Worm (Caenorhabditis elegans) whole organism, L1 larva: ENCODE results near the gene H40L08.8.

ENCODE experiments used
- C16A3.4 ChIP-seq: fragments of 150-350 bp; optimal IDR thresholded peaks from 2 replicates; lab custom pipeline; 2014; ENCODE audit warnings: missing biosample characterization, missing genetic modification characterization
- F16B12.6 ChIP-seq: fragments of 150-350 bp; optimal IDR thresholded peaks from 2 replicates; lab custom pipeline; 2014; ENCODE audit warnings: missing biosample characterization, missing genetic modification characterization
- Y116A8C.19 ChIP-seq: sonication (generic microtip); optimal IDR thresholded peaks from 2 replicates; lab custom pipeline; 2016; ENCODE audit warnings: missing compliant biosample characterization, missing genetic modification characterization, borderline replicate concordance
- ama-1 ChIP-seq: fragments of 150-350 bp; optimal IDR thresholded peaks from 2 replicates; lab custom pipeline; 2014
- blmp-1 ChIP-seq: fragments of 150-350 bp; optimal IDR thresholded peaks from 2 replicates; lab custom pipeline; 2014; ENCODE audit warnings: missing biosample characterization, missing genetic modification characterization
- ceh-8 ChIP-seq: fragments of 200-800 bp; sonication (Bioruptor generic); optimal IDR thresholded peaks from 2 replicates; lab custom pipeline; 2018; ENCODE audit warnings: mild to moderate bottlenecking, missing genetic modification characterization, moderate library complexity, missing compliant biosample characterization
- egl-13 ChIP-seq: sonication (generic microtip); optimal IDR thresholded peaks from 2 replicates; lab custom pipeline; 2016; ENCODE audit warnings: missing genotype, missing genetic modification reagents, missing genetic modification characterization, missing compliant biosample characterization
- elt-2 ChIP-seq: sonication (generic microtip); optimal IDR thresholded peaks from 2 replicates; lab custom pipeline; 2016; ENCODE audit warnings: missing genetic modification characterization, mild to moderate bottlenecking, inconsistent platforms, missing compliant biosample characterization, missing genetic modification reagents
- elt-3 ChIP-seq, 6 experiments: fragments of 150-350 bp in 1 of 6; sonication (generic microtip); optimal IDR thresholded peaks; 2 replicates each; lab custom pipeline; 2017 to 2018; ENCODE audit warnings: missing biosample characterization in 6 of 6, missing genetic modification characterization in 6 of 6, inconsistent platforms in 1 of 6
- fkh-4 ChIP-seq: sonication (generic microtip); optimal IDR thresholded peaks from 2 replicates; lab custom pipeline; 2016; ENCODE audit warnings: missing compliant biosample characterization, missing genetic modification characterization, borderline replicate concordance
- grh-1 ChIP-seq: fragments of 200-800 bp; sonication (Bioruptor generic); IDR thresholded peaks from 2 replicates; pipeline ENCODE4 v1.3.6; 2022; ENCODE audit warnings: missing genetic modification reagents, missing genetic modification characterization, missing compliant biosample characterization
- hlh-4 ChIP-seq: sonication (generic microtip); optimal IDR thresholded peaks from 2 replicates; lab custom pipeline; 2016; ENCODE audit warnings: mild to moderate bottlenecking, missing genetic modification characterization, missing compliant biosample characterization
- hpl-2 ChIP-seq: fragments of 150-350 bp; optimal IDR thresholded peaks from 2 replicates; lab custom pipeline; 2014; ENCODE audit warnings: missing biosample characterization, missing genetic modification reagents, missing genetic modification characterization
- isw-1 ChIP-seq: fragments of 200-800 bp; sonication (Bioruptor generic); IDR thresholded peaks from 2 replicates; pipeline ENCODE4 v1.3.6; 2022; ENCODE audit warnings: missing genetic modification characterization, missing compliant biosample characterization
- jun-1 ChIP-seq: fragments of 150-350 bp; optimal IDR thresholded peaks from 2 replicates; lab custom pipeline; 2014; ENCODE audit warnings: missing biosample characterization, missing genetic modification reagents, missing genetic modification characterization
- lin-13 ChIP-seq: fragments of 150-350 bp; optimal IDR thresholded peaks from 2 replicates; lab custom pipeline; 2014; ENCODE audit warnings: missing biosample characterization, missing genetic modification reagents, missing genetic modification characterization
- lin-14 ChIP-seq: fragments of 200-800 bp; sonication (Bioruptor generic); optimal IDR thresholded peaks from 2 replicates; lab custom pipeline; 2018; ENCODE audit warnings: mild to moderate bottlenecking, missing genetic modification characterization, moderate library complexity, missing compliant biosample characterization
- lin-35 ChIP-seq, 2 experiments: fragments of 150-350 bp; optimal IDR thresholded peaks; 2 replicates each; lab custom pipeline; 2014; ENCODE audit warnings: missing biosample characterization in 2 of 2, missing genetic modification characterization in 2 of 2, missing genetic modification reagents in 2 of 2
- lin-39 ChIP-seq: fragments of 150-350 bp; optimal IDR thresholded peaks from 2 replicates; lab custom pipeline; 2014; ENCODE audit warnings: missing biosample characterization, missing genetic modification reagents, missing genetic modification characterization
- lsy-2 ChIP-seq, 2 experiments: fragments of 150-350 bp; optimal IDR thresholded peaks; 2 replicates each; lab custom pipeline; 2014; ENCODE audit warnings: missing biosample characterization in 2 of 2, missing genetic modification characterization in 2 of 2
- mab-9 ChIP-seq: fragments of 200-800 bp; sonication (Bioruptor generic); IDR thresholded peaks from 2 replicates; pipeline ENCODE4 v1.3.6; 2022; ENCODE audit warnings: missing genetic modification reagents, missing genetic modification characterization, missing compliant biosample characterization
- mdl-1 ChIP-seq, 2 experiments: fragments of 150-350 bp; optimal IDR thresholded peaks; 2 replicates each; lab custom pipeline; 2014 to 2017; ENCODE audit warnings: missing biosample characterization in 2 of 2, missing genetic modification characterization in 2 of 2, inconsistent platforms in 1 of 2
- mef-2 ChIP-seq: fragments of 150-350 bp; optimal IDR thresholded peaks from 2 replicates; lab custom pipeline; 2014; ENCODE audit warnings: missing biosample characterization, missing genetic modification characterization
- nhr-11 ChIP-seq: fragments of 150-350 bp; optimal IDR thresholded peaks from 2 replicates; lab custom pipeline; 2014; ENCODE audit warnings: missing biosample characterization, missing genetic modification characterization
- nhr-12 ChIP-seq: sonication (generic microtip); optimal IDR thresholded peaks from 2 replicates; lab custom pipeline; 2017; ENCODE audit warnings: missing biosample characterization, missing genetic modification characterization
- nhr-19 ChIP-seq: fragments of 200-800 bp; sonication (Bioruptor generic); conservative IDR thresholded peaks from 2 replicates; pipeline ENCODE4 v1.3.6; 2022; ENCODE audit warnings: missing genetic modification characterization, missing compliant biosample characterization
- nhr-20 ChIP-seq: sonication (generic microtip); optimal IDR thresholded peaks from 2 replicates; lab custom pipeline; 2016; ENCODE audit warnings: mild to moderate bottlenecking, missing genetic modification characterization, missing compliant biosample characterization
- nhr-237 ChIP-seq: fragments of 150-350 bp; optimal IDR thresholded peaks from 2 replicates; lab custom pipeline; 2014; ENCODE audit warnings: missing biosample characterization, missing genetic modification characterization
- nhr-28 ChIP-seq: fragments of 150-350 bp; optimal IDR thresholded peaks from 2 replicates; lab custom pipeline; 2014; ENCODE audit warnings: missing biosample characterization, missing genetic modification characterization
- nhr-47 ChIP-seq: sonication (generic microtip); optimal IDR thresholded peaks from 2 replicates; lab custom pipeline; 2016; ENCODE audit warnings: mild to moderate bottlenecking, missing genetic modification characterization, moderate library complexity, missing compliant biosample characterization
- nhr-71 ChIP-seq: sonication (generic microtip); optimal IDR thresholded peaks from 2 replicates; lab custom pipeline; 2016; ENCODE audit warnings: mild to moderate bottlenecking, missing genetic modification characterization, moderate library complexity, missing compliant biosample characterization
- nhr-84 ChIP-seq: sonication (generic microtip); optimal IDR thresholded peaks from 2 replicates; lab custom pipeline; 2017; ENCODE audit warnings: missing biosample characterization, missing genetic modification characterization
- nhr-85 ChIP-seq: sonication (generic microtip); peaks from one replicate; lab custom pipeline; 2016; ENCODE audit warnings: missing genetic modification characterization, inconsistent platforms, missing compliant biosample characterization
- nhr-90 ChIP-seq: sonication (generic microtip); optimal IDR thresholded peaks from 2 replicates; lab custom pipeline; 2016; ENCODE audit warnings: mild to moderate bottlenecking, missing genetic modification characterization, missing compliant biosample characterization; ENCODE audit not compliant: poor library complexity
- pqm-1 ChIP-seq: sonication (generic microtip); optimal IDR thresholded peaks from 3 replicates; lab custom pipeline; 2017; ENCODE audit warnings: missing biosample characterization, missing genetic modification characterization
- snu-23 ChIP-seq: sonication (generic microtip); optimal IDR thresholded peaks from 2 replicates; lab custom pipeline; 2016; ENCODE audit warnings: missing genetic modification characterization, missing compliant biosample characterization
- tbx-2 ChIP-seq: sonication (generic microtip); optimal IDR thresholded peaks from 2 replicates; lab custom pipeline; 2016; ENCODE audit warnings: missing genetic modification characterization, missing compliant biosample characterization
- unc-130 ChIP-seq: fragments of 150-350 bp; optimal IDR thresholded peaks from 2 replicates; lab custom pipeline; 2017; ENCODE audit warnings: missing biosample characterization, missing genetic modification characterization, inconsistent platforms
- unc-30 ChIP-seq: sonication (generic microtip); optimal IDR thresholded peaks from 2 replicates; lab custom pipeline; 2017; ENCODE audit warnings: missing biosample characterization, missing genetic modification characterization
- xbp-1 ChIP-seq: sonication (generic microtip); optimal IDR thresholded peaks from 2 replicates; lab custom pipeline; 2016; ENCODE audit warnings: missing genetic modification characterization, missing compliant biosample characterization
- ztf-11 ChIP-seq, 2 experiments: sonication (generic microtip); optimal IDR thresholded peaks; 2 replicates each; lab custom pipeline; 2016 to 2017; ENCODE audit warnings: missing genetic modification characterization in 2 of 2, missing biosample characterization in 1 of 2, missing compliant biosample characterization in 1 of 2

The H40L08.8 gene

DNA sequence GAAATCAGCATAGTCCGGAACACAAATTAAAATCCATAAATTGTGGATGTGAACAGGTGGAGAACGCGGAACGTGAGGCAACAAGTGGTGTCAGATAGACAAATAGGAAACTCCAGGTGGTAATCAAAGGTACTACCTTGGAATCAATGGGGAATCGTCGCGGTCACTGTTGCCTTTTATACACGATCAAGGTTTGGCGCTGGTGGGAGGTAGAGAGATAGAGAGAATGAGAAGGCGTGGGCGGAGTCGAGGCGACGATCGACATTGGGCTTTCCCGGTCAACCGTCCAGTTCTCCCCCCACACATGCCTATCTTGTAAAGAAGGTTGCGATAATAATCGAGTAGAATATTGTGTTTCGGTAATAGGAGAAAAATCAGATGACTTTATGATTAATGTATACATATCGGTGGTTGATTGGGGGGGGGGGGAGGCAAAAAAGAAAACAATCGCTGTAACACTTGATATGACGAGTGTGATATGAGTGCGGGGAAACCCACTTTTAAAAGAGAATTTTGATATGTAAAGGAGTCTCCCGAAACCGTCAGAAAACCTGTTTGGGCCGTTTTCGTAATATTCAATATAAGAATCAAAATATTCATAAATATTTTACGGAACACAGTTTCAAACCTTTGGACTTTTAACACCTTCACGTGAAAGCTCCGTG, at the start of gene H40L08.8, which contains the start of the genes H40L08.2 and H40L08.7:
Gene H40L08.8 (minus strand): TSS at position 37 of the 665 bp plus-strand sequence.
Gene H40L08.2 (minus strand): TSS at position 148 of the 665 bp plus-strand sequence.
Gene H40L08.7 (minus strand): TSS at position 148 of the 665 bp plus-strand sequence.
- TF ChIP-seq ama-1 (lab: Kevin White, UChicago) (peak; percentile 82), grh-1 (GFP tag; lab: Robert Waterston, UW) (peak; percentile 33; the same call in 1 of the 2 replicates), blmp-1 (tag; lab: Kevin White, UChicago) (peak; percentile 53), lin-14 (GFP tag; lab: Kevin White, UChicago) (peak; percentile 74), nhr-47 (tag; lab: Kevin White, UChicago) (peak; percentile 16), C16A3.4 (tag; lab: Kevin White, UChicago) (no peak), egl-13 (tag; lab: Kevin White, UChicago) (no peak), nhr-71 (tag; lab: Kevin White, UChicago) (peak; percentile 71), lin-39 (no peak), nhr-237 (tag; lab: Kevin White, UChicago) (no peak), hpl-2 (no peak), nhr-90 (peak; percentile 58), nhr-19 (peak; percentile 48), nhr-20 (tag; lab: Kevin White, UChicago) (peak; percentile 82), mdl-1 (tag; optimal IDR thresholded peaks at IDR 0.05; lab: Kevin White, UChicago) (peak in 1 of 2 experiments; percentile 41), lin-35 (GFP tag; optimal IDR thresholded peaks at IDR 0.05; lab: Kevin White, UChicago) (peak in 1 of 2 experiments; percentile 56), snu-23 (GFP tag; lab: Kevin White, UChicago) (peak; percentile 61), nhr-85 (peak; percentile 90), elt-2 (no peak), lsy-2 (tag; optimal IDR thresholded peaks at IDR 0.05; lab: Kevin White, UChicago) (peak in 1 of 2 experiments; percentile 11), tbx-2 (peak; percentile 41), mab-9 (GFP tag; lab: Robert Waterston, UW) (no peak), nhr-11 (tag; lab: Kevin White, UChicago) (no peak), elt-3 (tag; optimal IDR thresholded peaks at IDR 0.05; lab: Kevin White, UChicago) (peak in 3 of 6 experiments; percentile 4 to 32 (median 17))

DNA sequence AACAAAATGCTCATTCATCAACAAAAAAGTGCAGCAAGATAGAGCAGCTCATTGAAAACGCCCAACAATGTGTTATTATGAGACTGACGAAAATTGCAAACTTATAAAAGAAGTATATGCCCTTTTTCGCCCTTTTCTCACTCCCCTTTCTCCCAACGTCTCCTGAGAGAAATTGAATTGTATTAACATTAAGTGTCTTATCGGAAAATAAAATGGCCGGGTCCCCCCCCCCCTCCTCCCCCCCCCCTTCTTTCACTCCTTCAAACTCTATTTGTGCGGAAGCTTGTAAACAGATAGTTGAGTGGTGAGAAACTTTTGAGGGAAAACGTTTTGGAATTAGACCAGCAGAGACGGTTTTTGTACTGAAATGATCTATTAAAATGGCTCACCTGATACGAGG, 49.3 kb upstream of the H40L08.8 start:
- no peak for TF ChIP-seq nhr-28 (tag; lab: Kevin White, UChicago)
- TF ChIP-seq mef-2, result no peak
- TF ChIP-seq lin-14 (GFP tag; lab: Kevin White, UChicago), result peak; percentile 54
- TF ChIP-seq ceh-8, result peak; percentile 20
- TF ChIP-seq xbp-1 (tag; lab: Kevin White, UChicago), result no peak
- no peak for TF ChIP-seq unc-30 (tag; lab: Kevin White, UChicago)
- no peak for TF ChIP-seq jun-1
- TF ChIP-seq lin-13 (GFP tag; lab: Kevin White, UChicago), result no peak
- no peak for TF ChIP-seq pqm-1 (tag; lab: Kevin White, UChicago)
- no peak for TF ChIP-seq grh-1 (GFP tag; lab: Robert Waterston, UW)
- TF ChIP-seq isw-1, result no peak

DNA sequence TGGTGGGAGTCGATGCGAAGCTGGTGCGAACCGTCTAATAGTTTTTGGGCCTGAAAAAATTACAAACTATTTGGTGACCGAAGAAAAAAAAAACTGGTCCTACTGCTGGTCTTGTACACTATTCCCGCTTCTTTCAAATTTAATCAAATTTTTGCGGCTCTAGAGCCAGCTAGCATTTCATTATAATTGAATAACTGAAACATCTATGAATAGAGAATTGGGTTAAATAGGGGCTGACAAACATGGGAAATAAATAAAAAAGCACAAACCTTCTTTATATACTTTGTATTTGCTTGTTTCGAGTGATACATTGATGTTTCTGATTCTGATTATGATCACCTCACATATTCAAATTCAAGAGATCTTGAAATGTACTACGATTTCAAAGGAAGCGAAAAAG, 47.7 kb upstream of the H40L08.8 start:
- TF ChIP-seq Y116A8C.19 (tag; lab: Kevin White, UChicago), result no peak
- no peak for TF ChIP-seq tbx-2
- TF ChIP-seq unc-130 (tag; lab: Kevin White, UChicago), result no peak
- TF ChIP-seq F16B12.6 (tag; lab: Kevin White, UChicago), result no peak
- TF ChIP-seq nhr-90, result no peak
- no peak for TF ChIP-seq fkh-4 (tag; lab: Kevin White, UChicago)
- no peak for TF ChIP-seq lin-14 (GFP tag; lab: Kevin White, UChicago)
- TF ChIP-seq nhr-12 (tag; lab: Kevin White, UChicago), result no peak
- no peak for TF ChIP-seq lin-35 (GFP tag; optimal IDR thresholded peaks at IDR 0.05; lab: Kevin White, UChicago)
- no peak for TF ChIP-seq grh-1 (GFP tag; lab: Robert Waterston, UW)
- TF ChIP-seq ztf-11 (tag; optimal IDR thresholded peaks at IDR 0.05; lab: Kevin White, UChicago), result no peak
- TF ChIP-seq nhr-84 (tag; lab: Kevin White, UChicago), result no peak
- no peak for TF ChIP-seq nhr-71 (tag; lab: Kevin White, UChicago)
- TF ChIP-seq hlh-4, result no peak
